Worm (Caenorhabditis elegans): ENCODE measurements around the gene K06A9.3.
A peak's percentile ranks its signal among the peaks of the same experiment; 100 is the strongest.

K06A9.3 gene

DNA sequence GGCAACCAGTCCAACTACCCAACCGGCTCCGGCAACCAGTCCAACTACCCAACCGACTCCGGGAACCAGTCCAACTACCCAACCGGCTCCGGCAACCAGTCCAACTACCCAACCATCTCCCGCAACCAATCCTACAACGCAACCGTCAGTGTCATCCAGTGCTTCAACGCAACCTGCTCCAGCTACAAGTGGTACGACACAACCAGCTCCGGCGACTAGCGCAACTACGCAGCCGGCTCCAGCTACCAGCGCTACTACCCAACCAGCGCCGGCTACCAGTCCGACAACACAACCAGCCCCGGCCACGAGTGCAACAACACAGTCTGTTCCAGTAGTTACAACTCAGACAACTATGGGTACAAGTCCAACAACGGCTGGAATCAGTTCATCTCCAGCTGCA is 13.9 kb upstream of the K06A9.3 start:
- TF ChIP-seq hmg-4 (GFP tag; optimal IDR thresholded peaks at IDR 0.05), result no peak
- TF ChIP-seq F13C5.2 (tag; optimal IDR thresholded peaks at IDR 0.05), result no peak
- TF ChIP-seq tbx-11 (GFP tag; IDR thresholded peaks at IDR 0.05), result no peak
- no peak for TF ChIP-seq aly-1 (tag; optimal IDR thresholded peaks at IDR 0.05)
- TF ChIP-seq sea-1 (GFP tag; conservative IDR thresholded peaks at IDR 0.05), result no peak
- no peak for TF ChIP-seq B0310.2 (tag; optimal IDR thresholded peaks at IDR 0.05)
- TF ChIP-seq ceh-13 (GFP tag; optimal IDR thresholded peaks at IDR 0.05), result no peak
- TF ChIP-seq ets-7 (tag; optimal IDR thresholded peaks at IDR 0.05), result no peak
- no peak for TF ChIP-seq hmbx-1 (tag; optimal IDR thresholded peaks at IDR 0.05)
- no peak for TF ChIP-seq ama-1 (optimal IDR thresholded peaks at IDR 0.05)
- TF ChIP-seq tbx-37 (GFP tag; conservative IDR thresholded peaks at IDR 0.05), result no peak
- TF ChIP-seq ceh-36 (tag; optimal IDR thresholded peaks at IDR 0.05), result no peak
- TF ChIP-seq pes-1 (GFP tag; IDR thresholded peaks at IDR 0.05), result no peak
- no peak for TF ChIP-seq tra-4 (tag; optimal IDR thresholded peaks at IDR 0.05)
- no peak for TF ChIP-seq hnd-1 (tag; optimal IDR thresholded peaks at IDR 0.05)
- no peak for TF ChIP-seq scrt-1 (GFP tag; IDR thresholded peaks at IDR 0.05)
- no peak for TF ChIP-seq flt-1 (GFP tag; IDR thresholded peaks at IDR 0.05)

ce11 chrX:1546878-1547555 is 11.9 kb upstream of the K06A9.3 start, which contains the start of gene K06A9.1:
K06A9.1 (plus strand) TSS chrX:1547505.
- TF ChIP-seq tbx-11 (GFP tag; IDR thresholded peaks at IDR 0.05), result no peak
- TF ChIP-seq aly-1 (tag; optimal IDR thresholded peaks at IDR 0.05), result no peak
- TF ChIP-seq pes-1 (GFP tag; IDR thresholded peaks at IDR 0.05), result no peak
- no peak for TF ChIP-seq hnd-1 (tag; optimal IDR thresholded peaks at IDR 0.05)
- TF ChIP-seq ceh-36 (tag; optimal IDR thresholded peaks at IDR 0.05), result no peak
- no peak for TF ChIP-seq scrt-1 (GFP tag; IDR thresholded peaks at IDR 0.05)
- no peak for TF ChIP-seq ama-1 (optimal IDR thresholded peaks at IDR 0.05)
- no peak for TF ChIP-seq hmg-4 (GFP tag; optimal IDR thresholded peaks at IDR 0.05)
- no peak for TF ChIP-seq hmbx-1 (tag; optimal IDR thresholded peaks at IDR 0.05)
- no peak for TF ChIP-seq ets-7 (tag; optimal IDR thresholded peaks at IDR 0.05)
- TF ChIP-seq tra-4 (tag; optimal IDR thresholded peaks at IDR 0.05), result no peak
- no peak for TF ChIP-seq B0310.2 (tag; optimal IDR thresholded peaks at IDR 0.05)
- TF ChIP-seq flt-1 (GFP tag; IDR thresholded peaks at IDR 0.05), result no peak

ce11 chrX:1543432-1543831 is 8.3 kb upstream of the K06A9.3 start:
- TF ChIP-seq tbx-11 (GFP tag; IDR thresholded peaks at IDR 0.05), result no peak

DNA sequence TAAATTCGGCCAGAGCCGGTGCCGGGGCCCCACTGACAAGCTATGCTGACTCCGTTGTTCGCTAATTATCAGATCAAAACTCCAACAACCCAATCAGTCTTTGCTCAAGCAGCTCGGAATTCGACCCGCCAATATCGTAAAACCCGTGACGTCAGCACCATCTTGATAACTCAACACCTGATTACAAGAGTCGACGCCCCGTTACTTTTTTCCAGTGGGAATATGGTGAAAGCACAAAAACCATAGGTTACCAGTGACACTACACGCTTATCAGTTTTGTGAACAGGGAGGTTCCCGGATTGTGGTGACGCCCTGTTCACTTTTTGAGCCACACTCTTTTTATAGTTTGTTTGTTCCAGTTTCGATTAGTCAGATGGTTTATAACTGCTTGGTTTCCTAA is 5.9 kb upstream of the K06A9.3 start:
- TF ChIP-seq hnd-1 (tag; optimal IDR thresholded peaks at IDR 0.05) (no peak), ets-7 (tag; optimal IDR thresholded peaks at IDR 0.05) (no peak), sea-1 (GFP tag; conservative IDR thresholded peaks at IDR 0.05) (no peak), tbx-11 (GFP tag; IDR thresholded peaks at IDR 0.05) (no peak), B0310.2 (tag; optimal IDR thresholded peaks at IDR 0.05) (no peak), ama-1 (optimal IDR thresholded peaks at IDR 0.05) (no peak), hmg-4 (GFP tag; optimal IDR thresholded peaks at IDR 0.05) (no peak), tbx-37 (GFP tag; conservative IDR thresholded peaks at IDR 0.05) (no peak), scrt-1 (GFP tag; IDR thresholded peaks at IDR 0.05) (no peak), aly-1 (tag; optimal IDR thresholded peaks at IDR 0.05) (no peak), flt-1 (GFP tag; IDR thresholded peaks at IDR 0.05) (no peak), pes-1 (GFP tag; IDR thresholded peaks at IDR 0.05) (no peak), ceh-13 (GFP tag; optimal IDR thresholded peaks at IDR 0.05) (no peak), ceh-36 (tag; optimal IDR thresholded peaks at IDR 0.05) (no peak), F13C5.2 (tag; optimal IDR thresholded peaks at IDR 0.05) (no peak), tra-4 (tag; optimal IDR thresholded peaks at IDR 0.05) (no peak), hmbx-1 (tag; optimal IDR thresholded peaks at IDR 0.05) (no peak)

DNA sequence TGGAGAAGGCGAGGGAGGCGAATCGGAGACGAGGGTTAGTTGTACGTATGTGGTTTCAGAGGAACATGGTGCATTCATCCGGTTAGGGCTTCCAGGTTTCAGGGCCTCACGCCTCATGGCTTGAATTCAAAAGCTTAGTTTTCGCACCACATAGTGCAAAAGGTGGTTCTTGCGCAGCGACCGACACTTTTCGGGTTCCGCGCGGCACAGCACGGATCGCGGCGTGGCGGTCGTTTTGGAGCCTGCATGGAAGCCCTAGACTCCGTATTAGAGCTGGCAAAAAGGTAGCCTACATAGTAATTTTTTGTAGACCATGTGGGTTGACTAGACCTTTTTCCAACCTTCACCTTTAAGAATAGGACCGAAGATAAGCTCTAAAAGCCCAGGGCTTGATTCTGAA is 3.7 kb upstream of the K06A9.3 start:
- no peak for TF ChIP-seq hmg-4 (GFP tag; optimal IDR thresholded peaks at IDR 0.05)
- TF ChIP-seq scrt-1 (GFP tag; IDR thresholded peaks at IDR 0.05), result no peak
- no peak for TF ChIP-seq ama-1 (optimal IDR thresholded peaks at IDR 0.05)
- no peak for TF ChIP-seq F13C5.2 (tag; optimal IDR thresholded peaks at IDR 0.05)
- no peak for TF ChIP-seq hnd-1 (tag; optimal IDR thresholded peaks at IDR 0.05)
- no peak for TF ChIP-seq ceh-36 (tag; optimal IDR thresholded peaks at IDR 0.05)
- no peak for TF ChIP-seq ceh-13 (GFP tag; optimal IDR thresholded peaks at IDR 0.05)
- no peak for TF ChIP-seq tbx-11 (GFP tag; IDR thresholded peaks at IDR 0.05)
- no peak for TF ChIP-seq tbx-37 (GFP tag; conservative IDR thresholded peaks at IDR 0.05)
- no peak for TF ChIP-seq flt-1 (GFP tag; IDR thresholded peaks at IDR 0.05)

ce11 chrX:1536138-1536537 is 977 bp upstream of the K06A9.3 start, which contains the start of gene K06A9.2:
K06A9.2 (plus strand) TSS chrX:1536366.
- no peak for TF ChIP-seq tbx-11 (GFP tag; IDR thresholded peaks at IDR 0.05)
- no peak for TF ChIP-seq flt-1 (GFP tag; IDR thresholded peaks at IDR 0.05)
- TF ChIP-seq ceh-36 (tag; optimal IDR thresholded peaks at IDR 0.05), result no peak
- no peak for TF ChIP-seq tra-4 (tag; optimal IDR thresholded peaks at IDR 0.05)
- TF ChIP-seq aly-1 (tag; optimal IDR thresholded peaks at IDR 0.05), result no peak
- no peak for TF ChIP-seq ets-7 (tag; optimal IDR thresholded peaks at IDR 0.05)
- no peak for TF ChIP-seq ama-1 (optimal IDR thresholded peaks at IDR 0.05)
- TF ChIP-seq scrt-1 (GFP tag; IDR thresholded peaks at IDR 0.05), result no peak
- TF ChIP-seq B0310.2 (tag; optimal IDR thresholded peaks at IDR 0.05), result no peak
- no peak for TF ChIP-seq F13C5.2 (tag; optimal IDR thresholded peaks at IDR 0.05)
- TF ChIP-seq hnd-1 (tag; optimal IDR thresholded peaks at IDR 0.05), result no peak
- TF ChIP-seq hmbx-1 (tag; optimal IDR thresholded peaks at IDR 0.05), result no peak
- no peak for TF ChIP-seq hmg-4 (GFP tag; optimal IDR thresholded peaks at IDR 0.05)
- TF ChIP-seq pes-1 (GFP tag; IDR thresholded peaks at IDR 0.05), result no peak
- TF ChIP-seq sea-1 (GFP tag; conservative IDR thresholded peaks at IDR 0.05), result no peak
- TF ChIP-seq tbx-37 (GFP tag; conservative IDR thresholded peaks at IDR 0.05), result no peak
- no peak for TF ChIP-seq ceh-13 (GFP tag; optimal IDR thresholded peaks at IDR 0.05)

DNA sequence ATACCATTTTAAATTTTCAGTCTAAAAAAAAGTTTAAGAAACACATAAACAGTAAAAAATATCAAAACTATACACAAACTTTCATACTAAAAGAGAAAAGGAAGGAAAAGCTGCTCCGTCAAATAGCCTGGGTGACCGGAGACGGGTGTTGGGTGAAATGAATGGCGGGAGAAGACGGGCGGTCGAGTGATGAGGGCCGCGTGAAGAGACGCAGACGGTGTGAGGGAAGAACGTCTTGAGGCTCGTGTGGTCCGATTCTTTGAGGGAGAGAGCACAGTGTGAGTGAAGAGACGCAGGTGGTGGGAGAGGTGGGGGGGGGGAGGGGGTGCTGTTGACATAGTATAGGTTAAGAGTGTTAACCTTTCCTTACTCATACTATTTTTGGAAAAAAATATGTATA is 6.1 kb downstream of the K06A9.3 start:
- TF ChIP-seq hmg-4 (GFP tag; optimal IDR thresholded peaks at IDR 0.05), result peak; percentile 47
- TF ChIP-seq hmbx-1 (tag; optimal IDR thresholded peaks at IDR 0.05), result no peak
- no peak for TF ChIP-seq ets-7 (tag; optimal IDR thresholded peaks at IDR 0.05)
- TF ChIP-seq ceh-13 (GFP tag; optimal IDR thresholded peaks at IDR 0.05), result no peak
- no peak for TF ChIP-seq pes-1 (GFP tag; IDR thresholded peaks at IDR 0.05)
